Fruit fly (Drosophila melanogaster): Measurements from ENCODE around the gene CG32161.
A peak's percentile ranks its signal among the peaks of the same experiment; 100 is the strongest.

CG32161 gene

dm6 chr3L:16892728-16893271 lies 46.8 kb downstream of the CG32161 start:
- TF ChIP-seq CG34367 (tag; optimal IDR thresholded peaks at IDR 0.05) (peak; percentile 39), CG12605 (GFP tag; IDR thresholded peaks at IDR 0.05) (no peak), rn (GFP tag; IDR thresholded peaks at IDR 0.05) (no peak), Snoo (tag; optimal IDR thresholded peaks at IDR 0.05) (no peak), fd96Ca (GFP tag; IDR thresholded peaks at IDR 0.05) (0 out of 3 replicates have a peak, but pooled peaks have one; percentile 25), Pif1B (GFP tag; optimal IDR thresholded peaks at IDR 0.05) (no peak), EcR (GFP tag; optimal IDR thresholded peaks at IDR 0.05) (peak; percentile 59), Pif1A (GFP tag; optimal IDR thresholded peaks at IDR 0.05) (no peak), CG14655 (GFP tag; optimal IDR thresholded peaks at IDR 0.05) (peak; percentile 62), CG10348 (GFP tag; IDR thresholded peaks at IDR 0.05) (no peak), CG32121 (GFP tag; IDR thresholded peaks at IDR 0.05) (peak; percentile 73), CG9948 (tag; optimal IDR thresholded peaks at IDR 0.05) (peak; percentile 47), CG17806 (tag; optimal IDR thresholded peaks at IDR 0.05) (peak; percentile 46), gl (tag; optimal IDR thresholded peaks at IDR 0.05) (no peak), Ets98B (GFP tag; IDR thresholded peaks at IDR 0.05) (peak; percentile 66), CG8301 (tag; optimal IDR thresholded peaks at IDR 0.05) (peak; percentile 64), CG13204 (GFP tag; optimal IDR thresholded peaks at IDR 0.05) (no peak), D1 (tag; optimal IDR thresholded peaks at IDR 0.05) (no peak), CG4496 (GFP tag; IDR thresholded peaks at IDR 0.05) (peak; percentile 75; the same call in 2 of the 3 replicates), CG8159 (tag; optimal IDR thresholded peaks at IDR 0.05) (peak; percentile 10), CG15710 (tag; optimal IDR thresholded peaks at IDR 0.05) (peak; percentile 59)

dm6 chr3L:16893647-16894046 lies 47.6 kb downstream of the CG32161 start:
- TF ChIP-seq CG17806 (tag; optimal IDR thresholded peaks at IDR 0.05), result no peak
- TF ChIP-seq Pif1B (GFP tag; optimal IDR thresholded peaks at IDR 0.05), result no peak
- TF ChIP-seq fd96Ca (GFP tag; IDR thresholded peaks at IDR 0.05), result peak; percentile 44; the same call in 1 of the 3 replicates
- no peak for TF ChIP-seq CG15710 (tag; optimal IDR thresholded peaks at IDR 0.05)
- TF ChIP-seq Snoo (tag; optimal IDR thresholded peaks at IDR 0.05), result no peak
- TF ChIP-seq CG32121 (GFP tag; IDR thresholded peaks at IDR 0.05), result no peak
- TF ChIP-seq CG14655 (GFP tag; optimal IDR thresholded peaks at IDR 0.05), result peak; percentile 8
- peak; percentile 28; the same call in 1 of the 2 replicates for TF ChIP-seq Ets98B (GFP tag; IDR thresholded peaks at IDR 0.05)
- TF ChIP-seq CG10348 (GFP tag; IDR thresholded peaks at IDR 0.05), result no peak
- no peak for TF ChIP-seq D1 (tag; optimal IDR thresholded peaks at IDR 0.05)
- TF ChIP-seq CG8159 (tag; optimal IDR thresholded peaks at IDR 0.05), result no peak
- TF ChIP-seq gl (tag; optimal IDR thresholded peaks at IDR 0.05), result no peak
- no peak for TF ChIP-seq CG8301 (tag; optimal IDR thresholded peaks at IDR 0.05)
- TF ChIP-seq CG34367 (tag; optimal IDR thresholded peaks at IDR 0.05), result no peak
- no peak for TF ChIP-seq CG13204 (GFP tag; optimal IDR thresholded peaks at IDR 0.05)
- TF ChIP-seq CG4496 (GFP tag; IDR thresholded peaks at IDR 0.05), result peak; percentile 28; the same call in 1 of the 3 replicates
- no peak for TF ChIP-seq CG9948 (tag; optimal IDR thresholded peaks at IDR 0.05)
- TF ChIP-seq rn (GFP tag; IDR thresholded peaks at IDR 0.05), result no peak
- no peak for TF ChIP-seq CG12605 (GFP tag; IDR thresholded peaks at IDR 0.05)
- no peak for TF ChIP-seq Pif1A (GFP tag; optimal IDR thresholded peaks at IDR 0.05)
- TF ChIP-seq EcR (GFP tag; optimal IDR thresholded peaks at IDR 0.05), result no peak

dm6 chr3L:16896408-16896807 lies 50.4 kb downstream of the CG32161 start:
- TF ChIP-seq Ets98B (GFP tag; IDR thresholded peaks at IDR 0.05) (0 out of 2 replicates have a peak, but pooled peaks have one; percentile 13), Snoo (tag; optimal IDR thresholded peaks at IDR 0.05) (no peak), Pif1A (GFP tag; optimal IDR thresholded peaks at IDR 0.05) (no peak), rn (GFP tag; IDR thresholded peaks at IDR 0.05) (no peak), CG8301 (tag; optimal IDR thresholded peaks at IDR 0.05) (no peak)

Data from whole organism, pupa.